Worm (Caenorhabditis elegans): ENCODE results near the gene pals-32.
A peak's percentile ranks its signal among the peaks of the same experiment; 100 is the strongest.

pals-32 gene

ce11 chrV:2859738-2860137 lies 36.7 kb upstream of the pals-32 start, which contains the start of gene srj-54:
srj-54 (minus strand) TSS chrV:2859838.
- no peak for TF ChIP-seq lin-13 (GFP tag; optimal IDR thresholded peaks at IDR 0.05)
- no peak for TF ChIP-seq nhr-77 (tag; optimal IDR thresholded peaks at IDR 0.05)
- TF ChIP-seq irx-1 (tag; optimal IDR thresholded peaks at IDR 0.05) = no peak
- TF ChIP-seq alr-1 (tag; optimal IDR thresholded peaks at IDR 0.05; ENCODE audit: borderline replicate concordance) = no peak
- TF ChIP-seq isw-1 (GFP tag; IDR thresholded peaks at IDR 0.05) = no peak
- TF ChIP-seq unc-98 (GFP tag; IDR thresholded peaks at IDR 0.05) = no peak

DNA sequence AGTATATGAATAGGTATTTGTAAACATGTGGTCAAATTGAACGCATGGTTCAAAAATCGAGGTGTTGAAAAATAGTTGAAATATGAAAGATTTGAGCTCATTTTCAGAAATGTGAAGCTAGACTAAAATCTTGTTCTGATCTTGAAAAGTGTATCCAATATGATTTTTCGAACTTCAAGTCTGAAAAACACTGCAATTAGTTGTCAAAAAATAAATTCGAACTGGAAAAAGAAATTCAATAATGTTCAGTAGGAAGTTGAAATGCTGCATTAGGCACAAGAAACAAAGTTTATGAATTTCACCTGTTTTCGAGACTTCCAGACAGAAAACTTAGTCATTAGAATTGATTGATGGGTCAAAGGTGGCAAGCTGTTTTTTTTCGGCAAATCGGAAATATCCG lies 34.9 kb upstream of the pals-32 start, which contains the start of gene srh-270:
Gene srh-270, minus strand, starts transcription at position 101 of the 400 bp plus-strand sequence.
- TF ChIP-seq fkh-4 (tag; optimal IDR thresholded peaks at IDR 0.05; ENCODE audit: borderline replicate concordance) (no peak), nhr-84 (tag; optimal IDR thresholded peaks at IDR 0.05) (no peak), mab-9 (GFP tag; IDR thresholded peaks at IDR 0.05) (no peak), nhr-20 (tag; optimal IDR thresholded peaks at IDR 0.05) (no peak), C04F5.9 (tag; optimal IDR thresholded peaks at IDR 0.05) (no peak), pax-3 (tag; optimal IDR thresholded peaks at IDR 0.05) (no peak), swsn-7 (tag; optimal IDR thresholded peaks at IDR 0.05) (no peak), ceh-90 (tag; optimal IDR thresholded peaks at IDR 0.05) (no peak), Y116A8C.19 (tag; optimal IDR thresholded peaks at IDR 0.05; ENCODE audit: borderline replicate concordance) (no peak), lin-13 (GFP tag; optimal IDR thresholded peaks at IDR 0.05) (no peak), nhr-19 (GFP tag; conservative IDR thresholded peaks at IDR 0.05) (no peak), blmp-1 (tag; optimal IDR thresholded peaks at IDR 0.05) (no peak), unc-30 (tag; optimal IDR thresholded peaks at IDR 0.05) (no peak), sptf-1 (tag; optimal IDR thresholded peaks at IDR 0.05) (no peak)

- TF ChIP-seq mef-2 (tag; optimal IDR thresholded peaks at IDR 0.05) (no peak), hpl-2 (GFP tag; optimal IDR thresholded peaks at IDR 0.05) (no peak), hlh-17 (GFP tag; optimal IDR thresholded peaks at IDR 0.05; ENCODE audit: borderline replicate concordance) (no peak), alr-1 (tag; optimal IDR thresholded peaks at IDR 0.05; ENCODE audit: borderline replicate concordance) (no peak), ztf-11 (tag; optimal IDR thresholded peaks at IDR 0.05) (no peak), lin-14 (GFP tag; optimal IDR thresholded peaks at IDR 0.05) (no peak), skn-1 (tag; optimal IDR thresholded peaks at IDR 0.05) (no peak), unc-98 (GFP tag; IDR thresholded peaks at IDR 0.05) (no peak)
Observed at ce11 chrV:2863033-2863432, 33.4 kb upstream of the pals-32 start, which contains the start of gene srh-272. srh-272 (plus strand) TSS chrV:2863333.

DNA sequence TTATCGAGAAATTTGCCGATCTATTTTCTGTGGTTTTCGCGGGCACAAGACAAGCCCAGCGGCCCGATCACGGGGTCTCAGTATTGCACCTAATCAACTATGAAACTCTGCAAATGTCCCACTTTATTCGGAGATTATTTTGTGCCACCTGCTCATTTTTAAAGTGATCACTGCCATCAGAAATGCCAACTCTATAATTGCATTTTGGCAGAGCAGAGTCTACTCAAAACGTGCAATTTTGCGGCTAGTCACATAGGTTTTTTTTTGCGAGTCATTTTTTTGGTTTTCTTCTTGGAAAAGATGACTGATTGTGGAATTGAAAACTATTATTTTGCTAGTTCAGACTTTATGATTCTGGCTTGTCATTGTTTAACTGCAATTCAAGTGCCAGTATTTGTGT lies 31.5 kb upstream of the pals-32 start, which contains the start of gene srh-240:
Gene srh-240, plus strand, starts transcription at position 301 of the 400 bp plus-strand sequence.
- TF ChIP-seq fkh-8 (tag; optimal IDR thresholded peaks at IDR 0.05) (peak; percentile 58), fkh-4 (tag; optimal IDR thresholded peaks at IDR 0.05; ENCODE audit: borderline replicate concordance) (no peak)

- TF ChIP-seq egl-27 (tag; optimal IDR thresholded peaks at IDR 0.05) (no peak), unc-98 (GFP tag; IDR thresholded peaks at IDR 0.05) (no peak), pqm-1 (tag; optimal IDR thresholded peaks at IDR 0.05) (no peak), fkh-10 (GFP tag; optimal IDR thresholded peaks at IDR 0.05) (no peak), ama-1 (optimal IDR thresholded peaks at IDR 0.05) (no peak), ceh-8 (GFP tag; optimal IDR thresholded peaks at IDR 0.05) (no peak)
Observed at ce11 chrV:2869503-2869902, 26.9 kb upstream of the pals-32 start, which contains the start of gene srh-241. srh-241 (minus strand) TSS chrV:2869603.

DNA sequence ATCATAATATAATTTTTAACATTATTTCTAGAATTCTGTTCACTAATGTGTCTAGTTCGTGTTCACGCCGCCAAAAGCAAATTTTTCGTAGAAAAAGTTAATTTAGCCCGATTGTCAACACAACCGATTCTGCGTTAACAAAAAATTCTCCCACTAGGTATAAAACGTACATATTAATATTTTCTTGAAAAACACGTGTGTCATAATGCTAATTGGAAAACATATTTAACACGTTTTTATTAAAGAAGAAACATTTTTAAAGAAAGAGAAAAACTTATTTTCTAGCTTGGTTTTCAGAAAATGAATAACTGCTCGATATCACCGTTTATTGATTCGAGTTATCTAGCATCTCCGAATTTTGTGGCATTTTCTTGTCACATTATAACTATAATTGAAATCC lies 26.3 kb upstream of the pals-32 start, which contains the start of gene srh-243:
Gene srh-243, plus strand, starts transcription at position 301 of the 400 bp plus-strand sequence.
- TF ChIP-seq nhr-12 (tag; optimal IDR thresholded peaks at IDR 0.05) = no peak
- no peak for TF ChIP-seq snpc-4 (tag; optimal IDR thresholded peaks at IDR 0.05)
